Worm (Caenorhabditis elegans) whole organism, L3 larva: Measurements from ENCODE around the gene mrpl-51.

Experiments used
- daf-12 ChIP-seq: fragments of 150-350 bp; optimal IDR thresholded peaks from 2 replicates; lab custom pipeline; 2014; ENCODE audit warnings: missing biosample characterization, missing genetic modification reagents, missing genetic modification characterization
- elt-3 ChIP-seq, 3 experiments: fragments of 150-350 bp in 1 of 3; sonication (generic microtip) in 2 of 3; optimal IDR thresholded peaks; 2 replicates in 2 of 3; 4 replicates in 1 of 3; lab custom pipeline; 2014 to 2017; ENCODE audit warnings: missing biosample characterization in 3 of 3, missing genetic modification characterization in 3 of 3
- fkh-10 ChIP-seq: sonication (generic microtip); optimal IDR thresholded peaks from 2 replicates; lab custom pipeline; 2017; ENCODE audit warnings: missing biosample characterization, missing genetic modification reagents, missing genetic modification characterization
- jun-1 ChIP-seq: fragments of 150-350 bp; optimal IDR thresholded peaks from 2 replicates; lab custom pipeline; 2014; ENCODE audit warnings: missing biosample characterization, missing genetic modification reagents, missing genetic modification characterization
- lsy-12 ChIP-seq: sonication (generic microtip); optimal IDR thresholded peaks from 2 replicates; lab custom pipeline; 2016; ENCODE audit warnings: mild to moderate bottlenecking, missing genetic modification characterization, missing compliant biosample characterization
- mdl-1 ChIP-seq: fragments of 150-350 bp; optimal IDR thresholded peaks from 2 replicates; lab custom pipeline; 2014; ENCODE audit warnings: missing biosample characterization, missing genetic modification characterization
- nfya-1 ChIP-seq: sonication (generic microtip); optimal IDR thresholded peaks from 2 replicates; lab custom pipeline; 2017; ENCODE audit warnings: missing genetic modification characterization, mild to moderate bottlenecking, missing compliant biosample characterization, antibody characterized with exemption, moderate library complexity; ENCODE audit not compliant: insufficient read depth
- nhr-11 ChIP-seq: fragments of 150-350 bp; optimal IDR thresholded peaks from 2 replicates; lab custom pipeline; 2014; ENCODE audit warnings: missing biosample characterization, missing genetic modification characterization
- nhr-12 ChIP-seq: fragments of 150-350 bp; optimal IDR thresholded peaks from 2 replicates; lab custom pipeline; 2014; ENCODE audit warnings: missing biosample characterization, missing genetic modification characterization
- pha-4 ChIP-seq: fragments of 150-350 bp; optimal IDR thresholded peaks from 2 replicates; lab custom pipeline; 2014; ENCODE audit warnings: missing biosample characterization, missing genetic modification reagents, missing genetic modification characterization
- pqm-1 ChIP-seq: fragments of 150-350 bp; optimal IDR thresholded peaks from 2 replicates; lab custom pipeline; 2017; ENCODE audit warnings: missing biosample characterization, missing genetic modification characterization, inconsistent platforms
- snpc-4 ChIP-seq: fragments of 150-350 bp; optimal IDR thresholded peaks from 2 replicates; lab custom pipeline; 2014; ENCODE audit warnings: missing biosample characterization, missing genetic modification characterization
- tbx-2 ChIP-seq: sonication (generic microtip); optimal IDR thresholded peaks from 2 replicates; lab custom pipeline; 2016; ENCODE audit warnings: mild to moderate bottlenecking, missing genetic modification characterization, missing compliant biosample characterization
- ztf-11 ChIP-seq: fragments of 150-350 bp; optimal IDR thresholded peaks from 2 replicates; lab custom pipeline; 2014; ENCODE audit warnings: missing biosample characterization, missing genetic modification characterization

DNA sequence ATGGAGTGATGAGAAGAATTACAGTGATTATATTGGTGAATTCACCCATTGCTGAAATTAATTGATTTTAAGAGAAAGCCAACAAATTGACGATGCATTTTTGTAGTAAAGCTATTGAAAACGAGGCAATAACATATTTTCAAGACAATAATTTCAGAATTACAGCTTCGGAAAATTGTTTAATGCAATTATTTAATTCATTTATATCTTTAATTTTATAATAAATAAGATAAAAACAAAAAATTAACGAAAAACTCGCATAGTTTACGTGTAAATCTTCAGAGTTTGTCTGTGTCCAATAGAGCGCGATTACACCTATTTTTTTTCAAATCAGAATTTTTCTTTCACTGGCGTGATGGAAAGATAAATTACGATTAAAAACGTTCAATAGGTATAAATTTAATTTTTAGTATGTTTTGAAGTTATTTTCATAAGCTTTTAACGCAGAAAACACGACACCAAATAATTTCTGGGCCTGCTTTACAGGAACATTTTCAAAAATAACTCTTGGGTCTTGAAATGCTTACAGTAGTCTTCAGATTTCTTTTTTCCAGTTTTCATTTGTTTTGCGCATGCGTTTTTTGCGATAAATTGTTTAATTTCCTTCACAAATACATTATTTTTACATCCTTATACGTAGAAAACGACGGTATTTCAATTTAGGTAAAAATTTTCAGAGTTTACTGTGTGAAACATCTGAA, 47.1 kb downstream of the mrpl-51 start, which contains the start of gene tmed-1:
- TF ChIP-seq jun-1 (tag; lab: Kevin White, UChicago), result no peak
- TF ChIP-seq snpc-4, result no peak
- TF ChIP-seq ztf-11 (tag; lab: Kevin White, UChicago), result no peak
- no peak for TF ChIP-seq nhr-12 (tag; lab: Kevin White, UChicago)
- TF ChIP-seq nhr-11, result no peak
- TF ChIP-seq fkh-10 (GFP tag; lab: Kevin White, UChicago), result no peak
- no peak for TF ChIP-seq tbx-2 (tag; lab: Kevin White, UChicago)
- no peak for TF ChIP-seq mdl-1
- no peak for TF ChIP-seq elt-3 (tag; optimal IDR thresholded peaks at IDR 0.05; lab: Kevin White, UChicago)
- TF ChIP-seq pha-4 (tag; lab: Kevin White, UChicago), result no peak
- no peak for TF ChIP-seq nfya-1 (tag; lab: Kevin White, UChicago)
- no peak for TF ChIP-seq lsy-12
- TF ChIP-seq pqm-1, result no peak
- no peak for TF ChIP-seq daf-12 (tag; lab: Kevin White, UChicago)
